Fruit fly (Drosophila melanogaster) whole organism, prepupa: ENCODE measurements around the gene Cyp9f2.

Experiments used
- CG10669 ChIP-seq: fragments of 200-800 bp; sonication (Bioruptor generic); optimal IDR thresholded peaks from 3 replicates; lab custom pipeline; 2018; ENCODE audit warnings: missing biosample characterization, mild to moderate bottlenecking, missing genetic modification characterization, moderate library complexity
- CG15336 ChIP-seq: fragments of 200-800 bp; sonication (Bioruptor generic); IDR thresholded peaks from 2 replicates; pipeline ENCODE4 v1.3.6; 2022; ENCODE audit warnings: missing biosample characterization, missing genetic modification characterization
- CG1621 ChIP-seq: fragments of 200-800 bp; sonication (Bioruptor generic); optimal IDR thresholded peaks from 3 replicates; lab custom pipeline; 2018; ENCODE audit warnings: missing biosample characterization, mild to moderate bottlenecking, missing genetic modification characterization
- CG3032 ChIP-seq: fragments of 200-800 bp; optimal IDR thresholded peaks from 2 replicates; lab custom pipeline; 2019; ENCODE audit warnings: missing biosample characterization, mild to moderate bottlenecking, missing genetic modification characterization, moderate library complexity
- CG31627 ChIP-seq: fragments of 200-800 bp; sonication (Bioruptor generic); optimal IDR thresholded peaks from 3 replicates; lab custom pipeline; 2016; ENCODE audit warnings: missing biosample characterization, missing genetic modification characterization
- CG32006 ChIP-seq: fragments of 200-800 bp; sonication (Bioruptor generic); optimal IDR thresholded peaks from 3 replicates; lab custom pipeline; 2017; ENCODE audit warnings: missing biosample characterization, mild to moderate bottlenecking, missing genetic modification characterization
- CG6163 ChIP-seq: fragments of 200-800 bp; sonication (Bioruptor generic); IDR thresholded peaks from 3 replicates; pipeline ENCODE4 v1.3.6; 2022; ENCODE audit warnings: missing biosample characterization, missing genetic modification characterization
- CG6792 ChIP-seq: fragments of 200-800 bp; sonication (Bioruptor generic); optimal IDR thresholded peaks from 3 replicates; lab custom pipeline; 2016; ENCODE audit warnings: missing biosample characterization, missing genetic modification characterization
- CG6854 ChIP-seq: fragments of 200-800 bp; sonication (Bioruptor generic); optimal IDR thresholded peaks from 2 replicates; lab custom pipeline; 2017; ENCODE audit warnings: missing biosample characterization, mild to moderate bottlenecking, missing genetic modification characterization
- CG8119 ChIP-seq: fragments of 200-800 bp; sonication (Bioruptor generic); IDR thresholded peaks from 3 replicates; pipeline ENCODE4 v1.3.6; 2022; ENCODE audit warnings: missing biosample characterization, missing genetic modification characterization
- CG8319 ChIP-seq: fragments of 200-800 bp; sonication (Bioruptor generic); optimal IDR thresholded peaks from 3 replicates; lab custom pipeline; 2016; ENCODE audit warnings: missing biosample characterization, missing genetic modification characterization
- CG8632 ChIP-seq: fragments of 200-800 bp; sonication (Bioruptor generic); optimal IDR thresholded peaks from 3 replicates; lab custom pipeline; 2016; ENCODE audit warnings: missing biosample characterization, missing genetic modification characterization
- Eip78C ChIP-seq: fragments of 200-800 bp; sonication (Bioruptor generic); peaks from one replicate; lab custom pipeline; 2016; ENCODE audit warnings: missing biosample characterization, missing genetic modification characterization
- Eip93F ChIP-seq: fragments of 200-800 bp; sonication (Bioruptor generic); optimal IDR thresholded peaks from 2 replicates; lab custom pipeline; 2016; ENCODE audit warnings: missing biosample characterization, mild to moderate bottlenecking, missing genetic modification characterization
- Ets96B ChIP-seq: fragments of 200-800 bp; optimal IDR thresholded peaks from 2 replicates; lab custom pipeline; 2019; ENCODE audit warnings: missing biosample characterization, mild to moderate bottlenecking, missing genetic modification characterization, moderate library complexity
- Hr39 ChIP-seq: fragments of 200-800 bp; sonication (Bioruptor generic); optimal IDR thresholded peaks from 2 replicates; lab custom pipeline; 2016; ENCODE audit warnings: missing biosample characterization, missing genetic modification characterization
- Lpt ChIP-seq: fragments of 200-800 bp; sonication (Bioruptor generic); optimal IDR thresholded peaks from 3 replicates; lab custom pipeline; 2016; ENCODE audit warnings: missing biosample characterization, missing genetic modification characterization
- OdsH ChIP-seq: fragments of 200-800 bp; sonication (Bioruptor generic); optimal IDR thresholded peaks from 3 replicates; lab custom pipeline; 2016; ENCODE audit warnings: missing biosample characterization, missing genetic modification characterization
- Smox ChIP-seq: fragments of 200-800 bp; sonication (Bioruptor generic); optimal IDR thresholded peaks from 3 replicates; lab custom pipeline; 2016; ENCODE audit warnings: missing biosample characterization, missing genetic modification characterization
- Sox102F ChIP-seq: fragments of 200-800 bp; sonication (Bioruptor generic); optimal IDR thresholded peaks from 2 replicates; lab custom pipeline; 2016; ENCODE audit warnings: missing biosample characterization, mild to moderate bottlenecking, missing genetic modification characterization
- Sox15 ChIP-seq: fragments of 200-800 bp; sonication (Bioruptor generic); optimal IDR thresholded peaks from 3 replicates; lab custom pipeline; 2016; ENCODE audit warnings: missing biosample characterization, missing genetic modification characterization
- acj6 ChIP-seq: fragments of 200-800 bp; sonication (Bioruptor generic); optimal IDR thresholded peaks from 3 replicates; lab custom pipeline; 2016; ENCODE audit warnings: missing biosample characterization, missing genetic modification characterization
- cyc ChIP-seq: fragments of 200-800 bp; sonication (Bioruptor generic); optimal IDR thresholded peaks from 3 replicates; lab custom pipeline; 2016; ENCODE audit warnings: missing biosample characterization, missing genetic modification characterization
- dsx ChIP-seq: fragments of 200-800 bp; optimal IDR thresholded peaks from 3 replicates; lab custom pipeline; 2019; ENCODE audit warnings: missing biosample characterization, mild to moderate bottlenecking, missing genetic modification characterization, moderate library complexity; ENCODE audit not compliant: poor library complexity, severe bottlenecking
- esn ChIP-seq: fragments of 200-800 bp; sonication (Bioruptor generic); optimal IDR thresholded peaks from 2 replicates; lab custom pipeline; 2016; ENCODE audit warnings: missing biosample characterization, mild to moderate bottlenecking, missing genetic modification characterization, moderate library complexity
- fkh ChIP-seq: fragments of 200-800 bp; sonication (Bioruptor generic); optimal IDR thresholded peaks from 3 replicates; lab custom pipeline; 2017; ENCODE audit warnings: missing biosample characterization, mild to moderate bottlenecking, missing genetic modification characterization, moderate library complexity
- lz ChIP-seq: fragments of 200-800 bp; sonication (Bioruptor generic); optimal IDR thresholded peaks from 3 replicates; lab custom pipeline; 2016; ENCODE audit warnings: missing biosample characterization, missing genetic modification characterization
- spab ChIP-seq: fragments of 200-800 bp; sonication (Bioruptor generic); optimal IDR thresholded peaks from 2 replicates; lab custom pipeline; 2017; ENCODE audit warnings: missing biosample characterization, mild to moderate bottlenecking, missing genetic modification characterization, missing genetic modification reagents
- svp ChIP-seq: fragments of 200-800 bp; sonication (Bioruptor generic); peaks from one replicate; lab custom pipeline; 2016; ENCODE audit warnings: missing biosample characterization, missing genetic modification characterization
- topi ChIP-seq: fragments of 200-800 bp; sonication (Bioruptor generic); optimal IDR thresholded peaks from 3 replicates; lab custom pipeline; 2016; ENCODE audit warnings: missing biosample characterization, missing genetic modification characterization
- vri ChIP-seq: fragments of 200-800 bp; sonication (Bioruptor generic); optimal IDR thresholded peaks from 3 replicates; lab custom pipeline; 2016; ENCODE audit warnings: missing biosample characterization, mild to moderate bottlenecking, missing genetic modification characterization

The Cyp9f2 gene

DNA sequence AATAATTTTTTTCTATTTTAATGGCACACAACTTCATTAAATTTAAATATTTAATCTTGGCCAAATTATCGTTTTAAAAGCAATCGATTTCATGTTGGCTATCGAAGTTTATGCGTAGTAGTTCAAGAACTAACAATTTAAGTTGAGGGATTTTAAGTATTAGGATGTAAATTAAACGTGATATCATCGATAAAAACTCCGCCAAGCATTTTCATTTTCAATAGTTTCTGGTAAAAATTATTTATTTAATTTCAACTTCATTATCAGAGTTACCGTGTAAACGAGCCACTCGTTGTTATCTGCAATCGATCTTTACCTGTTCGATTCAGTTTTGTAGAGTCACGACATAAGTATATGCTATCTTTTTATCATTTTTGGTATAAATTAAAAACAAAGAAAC, 2.9 kb downstream of the Cyp9f2 start (continued):
- TF ChIP-seq CG3032 (tag; lab: Kevin White, UChicago): peak; percentile 98
- peak; percentile 95 for TF ChIP-seq CG15336 (GFP tag; lab: Robert Waterston, UW)
- TF ChIP-seq lz: peak; percentile 97
- peak; percentile 99 for TF ChIP-seq cyc (GFP tag; lab: Kevin White, UChicago)
- peak; percentile 94 for TF ChIP-seq CG8319 (GFP tag; lab: Kevin White, UChicago)
- peak; percentile 90 for TF ChIP-seq Sox15 (GFP tag; lab: Kevin White, UChicago)
- peak; percentile 96 for TF ChIP-seq CG10669 (GFP tag; lab: Kevin White, UChicago)
- TF ChIP-seq CG31627 (GFP tag; lab: Kevin White, UChicago): peak; percentile 96
- peak; percentile 100 for TF ChIP-seq CG6163 (GFP tag; lab: Robert Waterston, UW)
- TF ChIP-seq Eip78C (GFP tag; lab: Kevin White, UChicago): peak; percentile 99
- TF ChIP-seq acj6 (GFP tag; lab: Kevin White, UChicago): peak; percentile 93
- TF ChIP-seq topi (GFP tag; lab: Kevin White, UChicago): peak; percentile 100
- peak; percentile 96 for TF ChIP-seq Eip93F (GFP tag; lab: Kevin White, UChicago)
- peak; percentile 81 for TF ChIP-seq Lpt (GFP tag; lab: Kevin White, UChicago)
- peak; percentile 95 for TF ChIP-seq OdsH (GFP tag; lab: Kevin White, UChicago)
- TF ChIP-seq CG6854: peak; percentile 99
- TF ChIP-seq CG32006: peak; percentile 92
- peak; percentile 98 for TF ChIP-seq esn (GFP tag; lab: Kevin White, UChicago)
- peak; percentile 98 for TF ChIP-seq spab
- TF ChIP-seq CG1621 (tag; lab: Kevin White, UChicago): peak; percentile 94
- TF ChIP-seq dsx (GFP tag; lab: Kevin White, UChicago): peak; percentile 98
- peak; percentile 94 for TF ChIP-seq CG8119 (GFP tag; lab: Robert Waterston, UW)
- TF ChIP-seq, all 60 proteins: peak for 59

DNA sequence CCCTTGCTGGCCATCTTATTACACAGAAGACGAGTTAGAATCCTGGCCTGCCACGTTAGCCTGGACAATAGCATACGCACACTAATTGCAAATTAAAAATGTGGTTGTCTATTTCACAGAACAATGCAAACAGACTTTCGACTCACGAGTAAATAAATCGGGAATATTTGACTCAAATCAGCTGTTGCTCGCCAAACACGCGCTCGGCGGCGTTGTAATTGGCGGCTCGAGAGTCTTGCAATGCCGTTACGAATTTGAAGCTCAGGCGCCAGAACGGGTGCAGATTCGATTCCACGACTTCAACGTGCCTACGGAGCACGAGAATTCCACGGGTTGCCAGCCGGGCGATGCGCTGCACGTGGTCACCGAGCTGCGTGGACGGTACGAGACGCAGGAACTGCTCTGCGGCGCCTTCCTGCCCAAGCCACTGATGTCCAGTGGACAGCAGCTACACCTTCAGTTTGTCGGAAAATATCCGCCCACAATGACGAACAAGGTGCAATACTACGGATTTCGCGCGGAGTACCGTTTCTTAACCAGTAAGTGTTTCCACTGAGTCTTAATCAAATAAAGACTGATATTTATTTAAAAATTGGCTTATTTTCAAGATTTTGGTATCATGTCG, 4.0 kb downstream of the Cyp9f2 start, which contains the start of gene DNAlig3:
DNAlig3 (minus strand) TSS at position 168 of the 625 bp plus-strand sequence.
- TF ChIP-seq dsx (GFP tag; lab: Kevin White, UChicago): no peak
- TF ChIP-seq Smox (GFP tag; lab: Kevin White, UChicago): no peak
- peak; percentile 51 for TF ChIP-seq CG6854
- no peak for TF ChIP-seq Hr39 (GFP tag; lab: Kevin White, UChicago)
- no peak for TF ChIP-seq CG6792 (GFP tag; lab: Kevin White, UChicago)
- peak; percentile 98 for TF ChIP-seq fkh (GFP tag; lab: Kevin White, UChicago)
- TF ChIP-seq Ets96B (tag; lab: Kevin White, UChicago): no peak
- TF ChIP-seq spab: no peak

DNA sequence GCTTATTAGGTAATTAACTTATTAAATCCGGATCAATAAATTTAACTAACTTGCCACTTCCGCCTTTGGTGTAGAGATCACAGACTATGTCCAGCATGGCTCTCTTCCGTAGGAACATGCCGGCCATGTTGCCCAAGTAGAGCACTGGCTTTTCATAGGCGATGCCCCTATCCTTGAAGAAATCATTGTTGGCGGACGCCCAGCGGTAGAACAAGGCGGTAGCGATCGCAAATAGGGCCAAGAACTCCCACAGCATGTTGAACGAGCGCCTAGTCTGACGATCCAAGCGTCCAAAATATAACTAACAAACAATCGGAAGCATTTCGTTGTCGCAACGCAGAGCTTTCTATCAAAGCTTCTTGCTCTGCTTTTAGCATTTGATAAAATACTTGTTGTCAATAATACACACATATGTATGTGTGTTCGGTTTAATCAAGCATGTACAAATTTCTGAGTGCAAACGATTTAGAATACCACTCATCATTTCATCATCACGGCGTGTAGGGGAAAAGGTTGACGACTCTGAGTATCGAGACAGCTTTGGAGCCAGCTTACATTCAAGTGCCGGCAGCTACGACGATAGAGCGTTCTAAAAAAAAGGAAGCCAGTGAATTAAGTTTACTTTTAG, 7.1 kb downstream of the Cyp9f2 start, which contains the start of gene Cyp9f3:
Cyp9f3 (minus strand) TSS at position 310 of the 628 bp plus-strand sequence.
- TF ChIP-seq Ets96B (tag; lab: Kevin White, UChicago) (no peak), vri (GFP tag; lab: Kevin White, UChicago) (peak; percentile 44), svp (peak; percentile 43)
- TF ChIP-seq, all 60 proteins: peak for 2

DNA sequence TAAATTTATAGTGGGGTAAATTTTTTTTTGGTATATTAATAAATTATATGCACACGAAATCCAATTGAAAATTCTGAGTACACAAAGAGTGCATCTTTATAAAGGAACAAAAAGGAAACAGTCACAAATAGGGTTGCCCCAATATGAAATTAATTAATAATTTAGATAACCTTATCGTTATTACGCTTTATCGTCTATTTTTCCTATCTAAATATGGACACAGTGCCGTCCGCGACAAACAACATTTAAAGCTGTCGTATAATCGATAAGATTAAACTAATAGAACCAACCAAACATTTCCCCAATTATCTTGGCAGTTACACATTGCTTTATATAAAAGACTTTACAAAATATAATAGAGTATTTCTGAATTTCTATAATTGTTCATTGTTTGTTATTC, 7.8 kb downstream of the Cyp9f2 start:
- TF ChIP-seq CG6163 (GFP tag; lab: Robert Waterston, UW) (no peak), CG8632 (GFP tag; lab: Kevin White, UChicago) (no peak), topi (GFP tag; lab: Kevin White, UChicago) (no peak), CG32006 (no peak), Sox102F (GFP tag; lab: Kevin White, UChicago) (no peak), svp (peak; percentile 71), vri (GFP tag; lab: Kevin White, UChicago) (peak; percentile 39)
